Worm (Caenorhabditis elegans) whole organism, L3 larva: Measurements from ENCODE around the gene clec-183.
"Not testable (repeated sequence)": the region's sequence is repeated elsewhere in the genome, so short reads cannot be mapped to it uniquely, and the experiment has no call there.

Experiments used
- R02D3.7 ChIP-seq: fragments of 150-350 bp; optimal IDR thresholded peaks from 2 replicates; lab custom pipeline; 2014; ENCODE audit warnings: missing biosample characterization, missing genetic modification characterization
- ZK546.5 ChIP-seq: sonication (generic microtip); optimal IDR thresholded peaks from 2 replicates; lab custom pipeline; 2017; ENCODE audit warnings: missing biosample characterization, missing genetic modification characterization
- aly-2 ChIP-seq: fragments of 150-350 bp; optimal IDR thresholded peaks from 2 replicates; lab custom pipeline; 2014; ENCODE audit warnings: missing biosample characterization, missing genetic modification characterization
- ama-1 ChIP-seq: fragments of 150-350 bp; optimal IDR thresholded peaks from 2 replicates; lab custom pipeline; 2018
- ceh-16 ChIP-seq: sonication (generic microtip); optimal IDR thresholded peaks from 2 replicates; lab custom pipeline; 2017; ENCODE audit warnings: missing biosample characterization, missing genetic modification characterization
- ceh-28 ChIP-seq: fragments of 150-350 bp; optimal IDR thresholded peaks from 2 replicates; lab custom pipeline; 2014; ENCODE audit warnings: missing biosample characterization, missing genetic modification reagents, missing genetic modification characterization
- ceh-9 ChIP-seq: sonication (generic microtip); optimal IDR thresholded peaks from 2 replicates; lab custom pipeline; 2018; ENCODE audit warnings: missing biosample characterization, missing genetic modification characterization
- daf-12 ChIP-seq: fragments of 150-350 bp; optimal IDR thresholded peaks from 2 replicates; lab custom pipeline; 2014; ENCODE audit warnings: missing biosample characterization, missing genetic modification reagents, missing genetic modification characterization
- egl-27 ChIP-seq: sonication (generic microtip); optimal IDR thresholded peaks from 4 replicates; lab custom pipeline; 2017; ENCODE audit warnings: missing biosample characterization, missing genetic modification reagents, missing genetic modification characterization
- egl-5 ChIP-seq: fragments of 150-350 bp; optimal IDR thresholded peaks from 2 replicates; lab custom pipeline; 2017; ENCODE audit warnings: missing biosample characterization, missing genetic modification reagents, missing genetic modification characterization, inconsistent platforms
- elt-1 ChIP-seq: fragments of 150-350 bp; optimal IDR thresholded peaks from 2 replicates; lab custom pipeline; 2014; ENCODE audit warnings: missing biosample characterization, missing genetic modification characterization
- elt-2 ChIP-seq: sonication (generic microtip); optimal IDR thresholded peaks from 2 replicates; lab custom pipeline; 2016; ENCODE audit warnings: missing genetic modification reagents, mild to moderate bottlenecking, missing genetic modification characterization, missing compliant biosample characterization
- eor-1 ChIP-seq, 2 experiments: fragments of 150-350 bp; optimal IDR thresholded peaks; 2 replicates each; lab custom pipeline; 2014 to 2018; ENCODE audit warnings: missing biosample characterization in 2 of 2, missing genetic modification characterization in 2 of 2
- fkh-10 ChIP-seq: sonication (generic microtip); optimal IDR thresholded peaks from 2 replicates; lab custom pipeline; 2017; ENCODE audit warnings: missing biosample characterization, missing genetic modification reagents, missing genetic modification characterization
- fkh-2 ChIP-seq: fragments of 150-350 bp; optimal IDR thresholded peaks from 2 replicates; lab custom pipeline; 2014; ENCODE audit warnings: missing biosample characterization, missing genetic modification reagents, missing genetic modification characterization
- fos-1 ChIP-seq: fragments of 150-350 bp; optimal IDR thresholded peaks from 2 replicates; lab custom pipeline; 2014; ENCODE audit warnings: missing biosample characterization, missing genetic modification characterization
- hmg-11 ChIP-seq: sonication (generic microtip); optimal IDR thresholded peaks from 2 replicates; lab custom pipeline; 2016; ENCODE audit warnings: missing genetic modification characterization, missing compliant biosample characterization
- jun-1 ChIP-seq: fragments of 150-350 bp; optimal IDR thresholded peaks from 2 replicates; lab custom pipeline; 2014; ENCODE audit warnings: missing biosample characterization, missing genetic modification reagents, missing genetic modification characterization
- lin-15B ChIP-seq: fragments of 150-350 bp; optimal IDR thresholded peaks from 2 replicates; lab custom pipeline; 2014; ENCODE audit warnings: missing biosample characterization, missing genetic modification characterization
- lsy-12 ChIP-seq: sonication (generic microtip); optimal IDR thresholded peaks from 2 replicates; lab custom pipeline; 2016; ENCODE audit warnings: mild to moderate bottlenecking, missing genetic modification characterization, missing compliant biosample characterization
- mdl-1 ChIP-seq: fragments of 150-350 bp; optimal IDR thresholded peaks from 2 replicates; lab custom pipeline; 2014; ENCODE audit warnings: missing biosample characterization, missing genetic modification characterization
- mml-1 ChIP-seq: fragments of 150-350 bp; sonication (generic microtip); optimal IDR thresholded peaks from 3 replicates; lab custom pipeline; 2014; ENCODE audit warnings: missing biosample characterization, missing genetic modification characterization
- nfya-1 ChIP-seq: sonication (generic microtip); optimal IDR thresholded peaks from 2 replicates; lab custom pipeline; 2017; ENCODE audit warnings: missing genetic modification characterization, mild to moderate bottlenecking, missing compliant biosample characterization, antibody characterized with exemption, moderate library complexity; ENCODE audit not compliant: insufficient read depth
- nhr-11 ChIP-seq: fragments of 150-350 bp; optimal IDR thresholded peaks from 2 replicates; lab custom pipeline; 2014; ENCODE audit warnings: missing biosample characterization, missing genetic modification characterization
- nhr-12 ChIP-seq: fragments of 150-350 bp; optimal IDR thresholded peaks from 2 replicates; lab custom pipeline; 2014; ENCODE audit warnings: missing biosample characterization, missing genetic modification characterization
- nhr-23 ChIP-seq: fragments of 150-350 bp; optimal IDR thresholded peaks from 2 replicates; lab custom pipeline; 2014; ENCODE audit warnings: missing biosample characterization, missing genetic modification reagents, missing genetic modification characterization
- nhr-237 ChIP-seq: fragments of 150-350 bp; optimal IDR thresholded peaks from 2 replicates; lab custom pipeline; 2014; ENCODE audit warnings: missing biosample characterization, missing genetic modification characterization
- nhr-25 ChIP-seq: sonication (generic microtip); optimal IDR thresholded peaks from 2 replicates; lab custom pipeline; 2017; ENCODE audit warnings: missing biosample characterization, missing genetic modification characterization
- nhr-28 ChIP-seq: fragments of 150-350 bp; optimal IDR thresholded peaks from 2 replicates; lab custom pipeline; 2014; ENCODE audit warnings: missing biosample characterization, missing genetic modification characterization
- nhr-43 ChIP-seq: sonication (generic microtip); optimal IDR thresholded peaks from 2 replicates; lab custom pipeline; 2016; ENCODE audit warnings: mild to moderate bottlenecking, missing genetic modification characterization, missing compliant biosample characterization; ENCODE audit not compliant: poor library complexity, severe bottlenecking
- nhr-67 ChIP-seq: fragments of 150-350 bp; optimal IDR thresholded peaks from 2 replicates; lab custom pipeline; 2014; ENCODE audit warnings: missing biosample characterization, missing genetic modification characterization
- nhr-76 ChIP-seq: fragments of 150-350 bp; sonication (generic microtip); optimal IDR thresholded peaks from 5 replicates; lab custom pipeline; 2014; ENCODE audit warnings: missing biosample characterization, missing genetic modification characterization
- nhr-77 ChIP-seq: fragments of 150-350 bp; optimal IDR thresholded peaks from 2 replicates; lab custom pipeline; 2014; ENCODE audit warnings: missing biosample characterization, missing genetic modification characterization
- pha-4 ChIP-seq: fragments of 150-350 bp; optimal IDR thresholded peaks from 2 replicates; lab custom pipeline; 2014; ENCODE audit warnings: missing biosample characterization, missing genetic modification reagents, missing genetic modification characterization
- pqm-1 ChIP-seq: fragments of 150-350 bp; optimal IDR thresholded peaks from 2 replicates; lab custom pipeline; 2017; ENCODE audit warnings: missing biosample characterization, missing genetic modification characterization, inconsistent platforms
- sea-2 ChIP-seq: fragments of 150-350 bp; sonication (generic microtip); optimal IDR thresholded peaks from 4 replicates; lab custom pipeline; 2014; ENCODE audit warnings: missing biosample characterization, missing genetic modification reagents, missing genetic modification characterization
- skn-1 ChIP-seq: fragments of 150-350 bp; optimal IDR thresholded peaks from 2 replicates; lab custom pipeline; 2014; ENCODE audit warnings: missing biosample characterization, missing genetic modification characterization
- snpc-4 ChIP-seq: fragments of 150-350 bp; optimal IDR thresholded peaks from 2 replicates; lab custom pipeline; 2014; ENCODE audit warnings: missing biosample characterization, missing genetic modification characterization
- tbx-2 ChIP-seq: sonication (generic microtip); optimal IDR thresholded peaks from 2 replicates; lab custom pipeline; 2016; ENCODE audit warnings: mild to moderate bottlenecking, missing genetic modification characterization, missing compliant biosample characterization
- unc-39 ChIP-seq: sonication (generic microtip); optimal IDR thresholded peaks from 4 replicates; lab custom pipeline; 2017; ENCODE audit warnings: missing biosample characterization, missing genetic modification characterization
- unc-62 ChIP-seq: fragments of 150-350 bp; sonication (generic microtip); optimal IDR thresholded peaks from 4 replicates; lab custom pipeline; 2014; ENCODE audit warnings: missing biosample characterization, missing genetic modification reagents, missing genetic modification characterization
- zag-1 ChIP-seq: fragments of 150-350 bp; optimal IDR thresholded peaks from 2 replicates; lab custom pipeline; 2014; ENCODE audit warnings: missing biosample characterization, missing genetic modification characterization
- ztf-4 ChIP-seq: fragments of 150-350 bp; optimal IDR thresholded peaks from 2 replicates; lab custom pipeline; 2014; ENCODE audit warnings: missing biosample characterization, missing genetic modification characterization

clec-183 gene

ce11 chrIV:9310935-9311566 is 16.8 kb upstream of the clec-183 start:
- TF ChIP-seq jun-1 (peak; percentile 57), mdl-1 (no peak), nhr-237 (tag; lab: Kevin White, UChicago) (no peak), nhr-43 (tag; lab: Kevin White, UChicago) (no peak), pqm-1 (tag; lab: Kevin White, UChicago) (peak; percentile 73), tbx-2 (tag; lab: Kevin White, UChicago) (no peak), nhr-77 (tag; lab: Kevin White, UChicago) (no peak), snpc-4 (tag; lab: Kevin White, UChicago) (no peak), ceh-28 (no peak), nhr-28 (tag; lab: Kevin White, UChicago) (no peak), egl-27 (tag; lab: Kevin White, UChicago) (no peak), fkh-10 (GFP tag; lab: Kevin White, UChicago) (no peak), lin-15B (tag; lab: Kevin White, UChicago) (no peak), fos-1 (tag; lab: Kevin White, UChicago) (no peak), sea-2 (GFP tag; lab: Kevin White, UChicago) (no peak), eor-1 (tag; optimal IDR thresholded peaks at IDR 0.05; lab: Kevin White, UChicago) (no peak), pha-4 (peak; percentile 3), mml-1 (tag; lab: Kevin White, UChicago) (no peak), skn-1 (tag; lab: Kevin White, UChicago) (no peak), ama-1 (lab: Kevin White, UChicago) (no peak), elt-2 (peak; percentile 89), ZK546.5 (tag; lab: Kevin White, UChicago) (no peak), daf-12 (no peak), nhr-23 (tag; lab: Kevin White, UChicago) (no peak), ztf-4 (no peak), nfya-1 (tag; lab: Kevin White, UChicago) (no peak), aly-2 (tag; lab: Kevin White, UChicago) (no peak), lsy-12 (tag; lab: Kevin White, UChicago) (no peak), nhr-76 (tag; lab: Kevin White, UChicago) (no peak), egl-5 (no peak), nhr-11 (tag; lab: Kevin White, UChicago) (no peak), zag-1 (no peak), R02D3.7 (tag; lab: Kevin White, UChicago) (no peak), ceh-9 (no peak), unc-62 (no peak)

- not testable (repeated sequence) for TF ChIP-seq snpc-4, nhr-11, ZK546.5 (tag; lab: Kevin White, UChicago)
Measured at ce11 chrIV:9312827-9313226, 15.0 kb upstream of the clec-183 start, which contains the start of gene F49C12.7. F49C12.7 (minus strand) TSS chrIV:9312927.

- TF ChIP-seq fos-1 (tag; lab: Kevin White, UChicago), result no peak
- TF ChIP-seq ZK546.5 (tag; lab: Kevin White, UChicago), result no peak
- TF ChIP-seq egl-5, result peak; percentile 48
- peak; percentile 52 for TF ChIP-seq pha-4
- no peak for TF ChIP-seq elt-1
- peak; percentile 8 for TF ChIP-seq nhr-43 (tag; lab: Kevin White, UChicago)
- TF ChIP-seq fkh-2, result no peak
- TF ChIP-seq sea-2 (GFP tag; lab: Kevin White, UChicago), result no peak
- TF ChIP-seq unc-39 (tag; lab: Kevin White, UChicago), result no peak
- no peak for TF ChIP-seq eor-1 (tag; optimal IDR thresholded peaks at IDR 0.05; lab: Kevin White, UChicago)
- no peak for TF ChIP-seq nhr-12 (tag; lab: Kevin White, UChicago)
- TF ChIP-seq ama-1 (lab: Kevin White, UChicago), result no peak
- TF ChIP-seq unc-62, result no peak
- no peak for TF ChIP-seq nhr-77 (tag; lab: Kevin White, UChicago)
- TF ChIP-seq ceh-28, result no peak
- no peak for TF ChIP-seq fkh-10 (GFP tag; lab: Kevin White, UChicago)
- TF ChIP-seq snpc-4 (tag; lab: Kevin White, UChicago), result peak; percentile 47
- no peak for TF ChIP-seq ceh-9
- no peak for TF ChIP-seq nhr-23 (tag; lab: Kevin White, UChicago)
- no peak for TF ChIP-seq daf-12
- TF ChIP-seq jun-1, result no peak
- TF ChIP-seq nhr-28 (tag; lab: Kevin White, UChicago), result no peak
- no peak for TF ChIP-seq nhr-25
- TF ChIP-seq pqm-1 (tag; lab: Kevin White, UChicago), result no peak
- TF ChIP-seq elt-2, result peak; percentile 24
- TF ChIP-seq nhr-67 (tag; lab: Kevin White, UChicago), result no peak
- no peak for TF ChIP-seq zag-1
- TF ChIP-seq R02D3.7 (tag; lab: Kevin White, UChicago), result no peak
- TF ChIP-seq nhr-76 (tag; lab: Kevin White, UChicago), result no peak
- no peak for TF ChIP-seq aly-2 (tag; lab: Kevin White, UChicago)
- TF ChIP-seq mdl-1, result no peak
- peak; percentile 5 for TF ChIP-seq lin-15B (tag; lab: Kevin White, UChicago)
- no peak for TF ChIP-seq mml-1 (tag; lab: Kevin White, UChicago)
- no peak for TF ChIP-seq nhr-11 (tag; lab: Kevin White, UChicago)
- no peak for TF ChIP-seq ceh-16 (tag; lab: Kevin White, UChicago)
- TF ChIP-seq hmg-11 (tag; lab: Kevin White, UChicago), result peak; percentile 68
- no peak for TF ChIP-seq tbx-2 (tag; lab: Kevin White, UChicago)
Measured at ce11 chrIV:9316068-9316681, 11.6 kb upstream of the clec-183 start, which contains the start of the genes F49C12.9 and rpn-7. F49C12.9 (minus strand) TSS chrIV:9316215. rpn-7 (plus strand) TSS chrIV:9316631.
